Fruit fly (Drosophila melanogaster): ENCODE results near the gene promL.

The promL gene

dm6 chr3L:3083329-3084083 is 44.0 kb downstream of the promL start (continued):
- no peak for TF ChIP-seq CG3995 (GFP tag; optimal IDR thresholded peaks at IDR 0.05)
- peak; percentile 4 for TF ChIP-seq CG12299 (tag; optimal IDR thresholded peaks at IDR 0.05)
- TF ChIP-seq Atf6 (GFP tag; IDR thresholded peaks at IDR 0.05) = peak; percentile 70
- no peak for TF ChIP-seq D (optimal IDR thresholded peaks at IDR 0.05)
- peak; percentile 76 for TF ChIP-seq D (GFP tag; optimal IDR thresholded peaks at IDR 0.05)
- peak; percentile 80 for TF ChIP-seq CG12769 (tag; optimal IDR thresholded peaks at IDR 0.05)
- no peak for TF ChIP-seq fru (optimal IDR thresholded peaks at IDR 0.05)
- TF ChIP-seq CG4360 (GFP tag; IDR thresholded peaks at IDR 0.05) = peak; percentile 53; the same call in 1 of the 2 replicates
- TF ChIP-seq CG17359 (tag; optimal IDR thresholded peaks at IDR 0.05) = peak; percentile 37
- peak; percentile 33 for TF ChIP-seq CG10654 (GFP tag; optimal IDR thresholded peaks at IDR 0.05)
- peak; percentile 17 for TF ChIP-seq bigmax (GFP tag; optimal IDR thresholded peaks at IDR 0.05)
- peak; percentile 66 for TF ChIP-seq CG10209 (GFP tag; optimal IDR thresholded peaks at IDR 0.05)
- TF ChIP-seq ranshi (GFP tag; IDR thresholded peaks at IDR 0.05) = peak; percentile 60; the same call in 1 of the 2 replicates
- TF ChIP-seq org-1 (GFP tag; optimal IDR thresholded peaks at IDR 0.05) = peak; percentile 54
- peak; percentile 4; the same call in 1 of the 2 replicates for TF ChIP-seq CG9932 (GFP tag; IDR thresholded peaks at IDR 0.05)
- TF ChIP-seq CG17829 (tag; optimal IDR thresholded peaks at IDR 0.05) = peak; percentile 5
- peak; percentile 47; the same call in 1 of the 2 replicates for TF ChIP-seq HLH3B (GFP tag; IDR thresholded peaks at IDR 0.05)
- no peak for TF ChIP-seq CG4404 (GFP tag; IDR thresholded peaks at IDR 0.05)
- peak; percentile 58 for TF ChIP-seq CG5245 (GFP tag; optimal IDR thresholded peaks at IDR 0.05)
- peak; percentile 49 for TF ChIP-seq Dref (GFP tag; IDR thresholded peaks at IDR 0.05)
- peak; percentile 24 for TF ChIP-seq CG2712 (tag; optimal IDR thresholded peaks at IDR 0.05)
- TF ChIP-seq Gug (GFP tag; IDR thresholded peaks at IDR 0.05) = peak; percentile 16; the same call in 1 of the 4 replicates
- TF ChIP-seq CG3838 (GFP tag; optimal IDR thresholded peaks at IDR 0.05) = peak; percentile 70
- TF ChIP-seq CG30431 (GFP tag; optimal IDR thresholded peaks at IDR 0.05) = peak; percentile 25
- peak; percentile 50 for TF ChIP-seq Mes4 (GFP tag; optimal IDR thresholded peaks at IDR 0.05)
- TF ChIP-seq pan (optimal IDR thresholded peaks at IDR 0.05) = no peak
- TF ChIP-seq pan (GFP tag; optimal IDR thresholded peaks at IDR 0.05 in 1 of 2, IDR thresholded peaks at IDR 0.05 in 1 of 2) = peak in 1 of 2 experiments; percentile 11
- TF ChIP-seq Dip2 (GFP tag; IDR thresholded peaks at IDR 0.05) = no peak
- TF ChIP-seq CG8924 (tag; optimal IDR thresholded peaks at IDR 0.05) = peak; percentile 24
- TF ChIP-seq crol (GFP tag; IDR thresholded peaks at IDR 0.05) = peak; percentile 97
- TF ChIP-seq CG12104 (GFP tag; optimal IDR thresholded peaks at IDR 0.05) = no peak
- TF ChIP-seq zfh1 (GFP tag; IDR thresholded peaks at IDR 0.05) = peak; percentile 70; the same call in 2 of the 3 replicates
- peak; percentile 21 for TF ChIP-seq CG7786 (GFP tag; optimal IDR thresholded peaks at IDR 0.05)
- peak; percentile 76 for TF ChIP-seq Kr (GFP tag; optimal IDR thresholded peaks at IDR 0.05)
- no peak for TF ChIP-seq lov (optimal IDR thresholded peaks at IDR 0.05)
- TF ChIP-seq lov (GFP tag; IDR thresholded peaks at IDR 0.05) = no peak
- peak; percentile 12 to 30 for TF ChIP-seq dpn (GFP tag; optimal IDR thresholded peaks at IDR 0.05)
- no peak for TF ChIP-seq btn (GFP tag; optimal IDR thresholded peaks at IDR 0.05)
- peak; percentile 41 for TF ChIP-seq CG10274 (GFP tag; optimal IDR thresholded peaks at IDR 0.05)
- peak; percentile 47 for TF ChIP-seq Spps (tag; optimal IDR thresholded peaks at IDR 0.05)
- TF ChIP-seq ewg (GFP tag; optimal IDR thresholded peaks at IDR 0.05) = peak; percentile 67
- peak; percentile 28 for TF ChIP-seq CG10979 (tag; optimal IDR thresholded peaks at IDR 0.05)
- no peak for TF ChIP-seq Sin3A (optimal IDR thresholded peaks at IDR 0.05)
- TF ChIP-seq nerfin-2 (GFP tag; IDR thresholded peaks at IDR 0.05; ENCODE audit: partially characterized antibody) = no peak
- TF ChIP-seq pfk (GFP tag; optimal IDR thresholded peaks at IDR 0.05) = peak; percentile 16
- 0 out of 2 replicates have a peak, but pooled peaks have one; percentile 17 for TF ChIP-seq CG10366 (GFP tag; IDR thresholded peaks at IDR 0.05)
- no peak for TF ChIP-seq chn (GFP tag; optimal IDR thresholded peaks at IDR 0.05)
- TF ChIP-seq Atf-2 (GFP tag; optimal IDR thresholded peaks at IDR 0.05) = no peak
- TF ChIP-seq CG42726 (GFP tag; IDR thresholded peaks at IDR 0.05; ENCODE audit: partially characterized antibody) = 0 out of 2 replicates have a peak, but pooled peaks have one; percentile 7
- TF ChIP-seq mld (GFP tag; IDR thresholded peaks at IDR 0.05; ENCODE audit: partially characterized antibody) = no peak
- no peak for TF ChIP-seq croc (GFP tag; conservative IDR thresholded peaks at IDR 0.05)
